Fruit fly (Drosophila melanogaster): ENCODE measurements around the gene CG18549.

DNA sequence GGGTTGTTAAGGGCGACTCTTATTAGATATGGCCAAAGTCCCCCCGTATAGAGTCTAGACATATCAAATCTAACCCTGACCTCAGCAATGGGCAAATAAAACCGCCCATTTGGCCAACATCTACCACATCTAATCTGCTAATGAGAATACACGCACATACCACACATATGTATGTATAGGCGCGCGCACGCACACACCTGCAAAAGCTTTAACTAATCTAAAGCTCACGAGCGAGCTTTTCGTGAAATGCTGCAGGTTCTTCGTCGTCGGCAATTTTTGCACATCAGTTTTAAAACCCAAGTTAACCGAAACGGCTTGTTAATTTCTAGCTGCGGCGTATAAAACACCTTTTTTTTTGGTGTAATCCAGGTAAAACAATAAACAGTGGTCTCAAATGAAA is 5.3 kb upstream of the CG18549 start:
- TF ChIP-seq Lhr (GFP tag; optimal IDR thresholded peaks at IDR 0.05) (no peak), tna (GFP tag; IDR thresholded peaks at IDR 0.05; ENCODE audit: partially characterized antibody) (0 out of 2 replicates have a peak, but pooled peaks have one; percentile 37), CG8478 (optimal IDR thresholded peaks at IDR 0.05) (no peak), Trl (optimal IDR thresholded peaks at IDR 0.05) (no peak), Trl (GFP tag; optimal IDR thresholded peaks at IDR 0.05) (no peak), stc (GFP tag; IDR thresholded peaks at IDR 0.05) (no peak), shn (GFP tag; optimal IDR thresholded peaks at IDR 0.05) (no peak), gce (GFP tag; IDR thresholded peaks at IDR 0.05) (no peak), dmrt11E (tag; optimal IDR thresholded peaks at IDR 0.05) (no peak)

All from whole organism, embryonic.